Worm (Caenorhabditis elegans) whole organism, young adult: Measurements from ENCODE around the gene F20D6.11.

Source experiments
- B0261.1 ChIP-seq: sonication (generic microtip); optimal IDR thresholded peaks from 2 replicates; lab custom pipeline; 2016; ENCODE audit warnings: mild to moderate bottlenecking, missing genetic modification characterization, moderate library complexity, missing compliant biosample characterization
- C06A6.2 ChIP-seq: fragments of 200-800 bp; sonication (Bioruptor generic); conservative IDR thresholded peaks from 2 replicates; pipeline ENCODE4 v1.3.6; 2022; ENCODE audit warnings: missing genetic modification characterization, missing compliant biosample characterization
- C17E4.6 ChIP-seq: fragments of 200-800 bp; sonication (Bioruptor generic); IDR thresholded peaks from 2 replicates; pipeline ENCODE4 v1.3.6; 2022; ENCODE audit warnings: missing genetic modification reagents, missing genetic modification characterization, missing compliant biosample characterization
- F22D6.2 ChIP-seq: sonication (generic microtip); optimal IDR thresholded peaks from 2 replicates; lab custom pipeline; 2016; ENCODE audit warnings: mild to moderate bottlenecking, missing genetic modification characterization, missing compliant biosample characterization
- F23B12.7 ChIP-seq: sonication (generic microtip); optimal IDR thresholded peaks from 2 replicates; lab custom pipeline; 2017; ENCODE audit warnings: missing genetic modification characterization, mild to moderate bottlenecking, missing compliant biosample characterization, antibody characterized with exemption, moderate library complexity; ENCODE audit not compliant: insufficient read depth
- F55B11.4 ChIP-seq: sonication (generic microtip); optimal IDR thresholded peaks from 2 replicates; lab custom pipeline; 2016; ENCODE audit warnings: missing compliant biosample characterization, missing genetic modification characterization, borderline replicate concordance; ENCODE audit not compliant: insufficient read depth
- K11D2.4 ChIP-seq: fragments of 200-800 bp; sonication (Bioruptor generic); IDR thresholded peaks from 2 replicates; pipeline ENCODE4 v1.3.6; 2022; ENCODE audit warnings: missing genetic modification reagents, missing genetic modification characterization, missing compliant biosample characterization
- Y53F4B.3 ChIP-seq: fragments of 200-800 bp; sonication (Bioruptor generic); IDR thresholded peaks from 2 replicates; pipeline ENCODE4 v1.3.6; 2022; ENCODE audit warnings: missing genetic modification reagents, missing genetic modification characterization, missing compliant biosample characterization
- Y53G8AR.9 ChIP-seq: fragments of 200-800 bp; sonication (Bioruptor generic); conservative IDR thresholded peaks from 2 replicates; pipeline ENCODE4 v1.3.6; 2022; ENCODE audit warnings: missing genetic modification reagents, missing genetic modification characterization, missing compliant biosample characterization
- Y56A3A.18 ChIP-seq: fragments of 200-800 bp; sonication (Bioruptor generic); IDR thresholded peaks from 2 replicates; pipeline ENCODE4 v1.3.6; 2022; ENCODE audit warnings: missing genetic modification reagents, missing genetic modification characterization, missing compliant biosample characterization
- Y95B8A.8 ChIP-seq: fragments of 200-800 bp; sonication (Bioruptor generic); IDR thresholded peaks from 2 replicates; pipeline ENCODE4 v1.3.6; 2022; ENCODE audit warnings: missing genetic modification reagents, missing genetic modification characterization, missing compliant biosample characterization
- ZK185.1 ChIP-seq: sonication (generic microtip); optimal IDR thresholded peaks from 2 replicates; lab custom pipeline; 2016; ENCODE audit warnings: mild to moderate bottlenecking, missing genetic modification characterization, missing compliant biosample characterization; ENCODE audit not compliant: poor library complexity, severe bottlenecking
- akir-1 ChIP-seq: fragments of 200-800 bp; sonication (Bioruptor generic); optimal IDR thresholded peaks from 2 replicates; lab custom pipeline; 2018; ENCODE audit warnings: mild to moderate bottlenecking, missing genetic modification characterization, moderate library complexity, missing compliant biosample characterization
- aptf-2 ChIP-seq: fragments of 200-800 bp; sonication (Bioruptor generic); conservative IDR thresholded peaks from 2 replicates; pipeline ENCODE4 v1.3.6; 2022; ENCODE audit warnings: missing genetic modification reagents, missing genetic modification characterization, missing compliant biosample characterization
- atf-7 ChIP-seq: sonication (generic microtip); optimal IDR thresholded peaks from 2 replicates; lab custom pipeline; 2017; ENCODE audit warnings: mild to moderate bottlenecking, missing genetic modification characterization, missing compliant biosample characterization
- attf-6 ChIP-seq: fragments of 200-800 bp; sonication (Bioruptor generic); IDR thresholded peaks from 2 replicates; pipeline ENCODE4 v1.3.6; 2022; ENCODE audit warnings: missing genetic modification reagents, missing genetic modification characterization, missing compliant biosample characterization
- ccch-3 ChIP-seq: fragments of 200-800 bp; sonication (Bioruptor generic); optimal IDR thresholded peaks from 2 replicates; lab custom pipeline; 2018; ENCODE audit warnings: mild to moderate bottlenecking, missing genetic modification characterization, missing compliant biosample characterization
- cebp-1 ChIP-seq, 2 experiments: fragments of 200-800 bp in 1 of 2; sonication (Bioruptor generic) in 1 of 2; sonication (generic microtip) in 1 of 2; IDR thresholded peaks in 1 of 2; optimal IDR thresholded peaks in 1 of 2; 2 replicates each; pipeline versions ENCODE4 v1.3.6 to Lab custom; 2017 to 2022; ENCODE audit warnings: missing compliant biosample characterization in 2 of 2, missing genetic modification characterization in 2 of 2, mild to moderate bottlenecking in 1 of 2, missing genetic modification reagents in 1 of 2, moderate library complexity in 1 of 2
- ceh-79 ChIP-seq: sonication (generic microtip); optimal IDR thresholded peaks from 2 replicates; lab custom pipeline; 2017; ENCODE audit warnings: mild to moderate bottlenecking, missing genetic modification characterization, missing compliant biosample characterization
- dpff-1 ChIP-seq: sonication (generic microtip); optimal IDR thresholded peaks from 2 replicates; lab custom pipeline; 2017; ENCODE audit warnings: mild to moderate bottlenecking, missing genetic modification characterization, missing compliant biosample characterization
- dpl-1 ChIP-seq: fragments of 150-350 bp; optimal IDR thresholded peaks from 2 replicates; lab custom pipeline; 2014; ENCODE audit warnings: missing biosample characterization, missing genetic modification reagents, missing genetic modification characterization
- gei-17 ChIP-seq: fragments of 200-800 bp; sonication (Bioruptor generic); optimal IDR thresholded peaks from 2 replicates; lab custom pipeline; 2018; ENCODE audit warnings: mild to moderate bottlenecking, missing genetic modification characterization, missing compliant biosample characterization
- him-1 ChIP-seq: sonication (generic microtip); optimal IDR thresholded peaks from 2 replicates; lab custom pipeline; 2016; ENCODE audit warnings: missing genotype, missing genetic modification reagents, missing genetic modification characterization, missing compliant biosample characterization
- hlh-12 ChIP-seq: sonication (generic microtip); optimal IDR thresholded peaks from 2 replicates; lab custom pipeline; 2016; ENCODE audit warnings: missing genetic modification characterization, missing compliant biosample characterization
- hmg-1.2 ChIP-seq: fragments of 200-800 bp; sonication (Bioruptor generic); IDR thresholded peaks from 2 replicates; pipeline ENCODE4 v1.3.6; 2022; ENCODE audit warnings: missing genetic modification reagents, missing genetic modification characterization, missing compliant biosample characterization
- hrde-1 ChIP-seq: sonication (generic microtip); optimal IDR thresholded peaks from 2 replicates; lab custom pipeline; 2016; ENCODE audit warnings: missing genetic modification characterization, mild to moderate bottlenecking, missing compliant biosample characterization, moderate library complexity, missing genotype, missing genetic modification reagents, borderline replicate concordance
- lag-1 ChIP-seq: fragments of 200-800 bp; sonication (Bioruptor generic); IDR thresholded peaks from 2 replicates; pipeline ENCODE4 v1.3.6; 2022; ENCODE audit warnings: missing genetic modification reagents, missing genetic modification characterization, missing compliant biosample characterization
- let-607 ChIP-seq, 2 experiments: fragments of 200-800 bp in 1 of 2; sonication (Bioruptor generic) in 1 of 2; sonication (generic microtip) in 1 of 2; optimal IDR thresholded peaks; 2 replicates each; lab custom pipeline; 2016 to 2018; ENCODE audit warnings: mild to moderate bottlenecking in 2 of 2, missing compliant biosample characterization in 2 of 2, missing genetic modification characterization in 2 of 2, moderate library complexity in 2 of 2, missing genotype in 1 of 2
- lin-35 ChIP-seq, 3 experiments: fragments of 150-350 bp in 2 of 3; sonication (generic microtip) in 1 of 3; optimal IDR thresholded peaks; 2 replicates each; lab custom pipeline; 2014 to 2018; ENCODE audit warnings: missing biosample characterization in 3 of 3, missing genetic modification characterization in 3 of 3, missing genetic modification reagents in 3 of 3
- madf-3 ChIP-seq: fragments of 200-800 bp; sonication (Bioruptor generic); IDR thresholded peaks from 2 replicates; pipeline ENCODE4 v1.3.6; 2022; ENCODE audit warnings: missing genetic modification reagents, missing genetic modification characterization, missing compliant biosample characterization
- mel-28 ChIP-seq: sonication (generic microtip); optimal IDR thresholded peaks from 2 replicates; lab custom pipeline; 2016; ENCODE audit warnings: borderline replicate concordance, mild to moderate bottlenecking, missing genetic modification characterization, missing compliant biosample characterization
- nfya-1 ChIP-seq: sonication (generic microtip); optimal IDR thresholded peaks from 2 replicates; lab custom pipeline; 2017; ENCODE audit warnings: antibody characterized with exemption, missing compliant biosample characterization, missing genetic modification characterization, borderline replicate concordance; ENCODE audit not compliant: insufficient read depth
- nfya-2 ChIP-seq: fragments of 200-800 bp; sonication (Bioruptor generic); IDR thresholded peaks from 2 replicates; pipeline ENCODE4 v1.3.6; 2022; ENCODE audit warnings: missing genetic modification reagents, missing genetic modification characterization, missing compliant biosample characterization
- nhr-80 ChIP-seq: sonication (generic microtip); optimal IDR thresholded peaks from 2 replicates; lab custom pipeline; 2016; ENCODE audit warnings: missing genetic modification characterization, missing compliant biosample characterization
- nhr-90 ChIP-seq: sonication (generic microtip); optimal IDR thresholded peaks from 2 replicates; lab custom pipeline; 2016; ENCODE audit warnings: missing genotype, mild to moderate bottlenecking, missing genetic modification characterization, missing compliant biosample characterization
- pbrm-1 ChIP-seq: fragments of 200-800 bp; sonication (Bioruptor generic); IDR thresholded peaks from 2 replicates; pipeline ENCODE4 v1.3.6; 2022; ENCODE audit warnings: missing genetic modification reagents, missing genetic modification characterization, missing compliant biosample characterization
- pha-4 ChIP-seq: fragments of 150-350 bp; sonication (generic microtip); optimal IDR thresholded peaks from 2 replicates; lab custom pipeline; 2014; ENCODE audit warnings: missing biosample characterization, missing genetic modification reagents, missing genetic modification characterization
- rec-8 ChIP-seq, 2 experiments: sonication (generic microtip); optimal IDR thresholded peaks; 2 replicates each; lab custom pipeline; 2016; ENCODE audit warnings: mild to moderate bottlenecking in 2 of 2, missing genetic modification characterization in 2 of 2, missing genetic modification reagents in 2 of 2, missing genotype in 2 of 2, missing biosample characterization in 1 of 2, missing compliant biosample characterization in 1 of 2, moderate library complexity in 1 of 2
- sdz-38 ChIP-seq: sonication (generic microtip); optimal IDR thresholded peaks from 2 replicates; lab custom pipeline; 2016; ENCODE audit warnings: missing genotype, missing genetic modification characterization, missing compliant biosample characterization
- sea-2 ChIP-seq: fragments of 200-800 bp; sonication (Bioruptor generic); IDR thresholded peaks from 2 replicates; pipeline ENCODE4 v1.3.6; 2022; ENCODE audit warnings: missing genetic modification characterization, missing compliant biosample characterization
- somi-1 ChIP-seq: fragments of 200-800 bp; sonication (Bioruptor generic); optimal IDR thresholded peaks from 2 replicates; lab custom pipeline; 2018; ENCODE audit warnings: mild to moderate bottlenecking, missing genetic modification characterization, missing compliant biosample characterization
- sptf-2 ChIP-seq: fragments of 200-800 bp; sonication (Bioruptor generic); optimal IDR thresholded peaks from 2 replicates; lab custom pipeline; 2018; ENCODE audit warnings: mild to moderate bottlenecking, missing genetic modification characterization, missing compliant biosample characterization
- tbx-9 ChIP-seq: sonication (generic microtip); optimal IDR thresholded peaks from 2 replicates; lab custom pipeline; 2016; ENCODE audit warnings: borderline replicate concordance, missing genetic modification characterization, inconsistent platforms, missing compliant biosample characterization
- unc-130 ChIP-seq: sonication (generic microtip); optimal IDR thresholded peaks from 2 replicates; lab custom pipeline; 2016; ENCODE audit warnings: missing genetic modification reagents, missing genetic modification characterization, missing compliant biosample characterization
- zim-3 ChIP-seq: sonication (generic microtip); optimal IDR thresholded peaks from 2 replicates; lab custom pipeline; 2017; ENCODE audit warnings: mild to moderate bottlenecking, missing genetic modification characterization, moderate library complexity, missing compliant biosample characterization
- ztf-26 ChIP-seq: sonication (generic microtip); optimal IDR thresholded peaks from 2 replicates; lab custom pipeline; 2017; ENCODE audit warnings: missing genetic modification characterization, missing compliant biosample characterization
- ztf-3 ChIP-seq: fragments of 200-800 bp; sonication (Bioruptor generic); optimal IDR thresholded peaks from 2 replicates; lab custom pipeline; 2018; ENCODE audit warnings: mild to moderate bottlenecking, missing genetic modification characterization, missing compliant biosample characterization

Gene F20D6.11

DNA sequence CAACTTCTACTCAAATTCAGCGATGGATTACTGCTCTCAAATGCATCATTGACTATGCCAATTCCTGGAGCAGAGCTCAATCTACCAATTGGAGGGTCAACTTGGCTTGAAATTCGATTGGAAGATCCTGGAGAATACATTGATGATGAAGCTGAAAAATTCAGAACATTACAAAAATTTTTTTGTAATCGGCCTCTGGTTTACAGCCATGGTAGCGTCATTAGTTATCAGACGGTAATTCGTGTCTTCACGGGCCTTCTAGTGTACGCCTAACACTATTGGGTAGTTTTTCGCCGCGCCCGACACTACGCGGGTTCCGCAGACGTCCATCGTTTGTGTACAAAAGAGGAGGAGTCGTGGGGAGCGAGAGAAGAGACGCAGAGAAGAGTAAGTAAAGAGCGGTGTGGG is 29.8 kb upstream of the F20D6.11 start (continued):
- peak; percentile 1 for TF ChIP-seq zim-3 (tag; lab: Kevin White, UChicago)
- no peak for TF ChIP-seq lag-1 (GFP tag; lab: Robert Waterston, UW)
- TF ChIP-seq pbrm-1 (GFP tag; lab: Robert Waterston, UW): peak; percentile 100
- peak; percentile 40 for TF ChIP-seq dpl-1 (GFP tag; lab: Kevin White, UChicago)
- TF ChIP-seq cebp-1 (GFP tag; IDR thresholded peaks at IDR 0.05; lab: Robert Waterston, UW): 0 out of 2 replicates have a peak, but pooled peaks have one; percentile 20
- TF ChIP-seq cebp-1 (tag; optimal IDR thresholded peaks at IDR 0.05; lab: Kevin White, UChicago): no peak
- peak; percentile 90 for TF ChIP-seq hrde-1
- peak; percentile 86 for TF ChIP-seq Y53G8AR.9 (GFP tag; lab: Robert Waterston, UW)
- peak; percentile 37; the same call in 1 of the 2 replicates for TF ChIP-seq K11D2.4 (GFP tag; lab: Robert Waterston, UW)
- no peak for TF ChIP-seq nfya-1 (tag; lab: Kevin White, UChicago)
- TF ChIP-seq Y53F4B.3 (GFP tag; lab: Robert Waterston, UW): peak; percentile 72
- no peak for TF ChIP-seq ztf-3 (GFP tag; lab: Kevin White, UChicago)
- no peak for TF ChIP-seq pha-4
- peak; percentile 99 for TF ChIP-seq him-1 (tag; lab: Kevin White, UChicago)
- TF ChIP-seq ccch-3: no peak
- peak; percentile 59 for TF ChIP-seq B0261.1
- TF ChIP-seq lin-35 (GFP tag; optimal IDR thresholded peaks at IDR 0.05; lab: Kevin White, UChicago): peak in 2 of 3 experiments; percentile 31 to 75
- TF ChIP-seq hmg-1.2 (GFP tag; lab: Robert Waterston, UW): peak; percentile 99
- no peak for TF ChIP-seq ceh-79 (tag; lab: Kevin White, UChicago)
- peak; percentile 74 for TF ChIP-seq madf-3 (GFP tag; lab: Robert Waterston, UW)
- TF ChIP-seq Y56A3A.18 (GFP tag; lab: Robert Waterston, UW): peak; percentile 94
- no peak for TF ChIP-seq dpff-1 (tag; lab: Kevin White, UChicago)
- 0 out of 2 replicates have a peak, but pooled peaks have one; percentile 53 for TF ChIP-seq aptf-2 (GFP tag; lab: Robert Waterston, UW)
- TF ChIP-seq let-607 (tag; optimal IDR thresholded peaks at IDR 0.05; lab: Kevin White, UChicago): peak; percentile 19 to 22
- peak; percentile 41 for TF ChIP-seq F22D6.2 (tag; lab: Kevin White, UChicago)
- TF ChIP-seq Y95B8A.8 (GFP tag; lab: Robert Waterston, UW): peak; percentile 86
- peak; percentile 49 for TF ChIP-seq akir-1
- no peak for TF ChIP-seq F55B11.4 (tag; lab: Kevin White, UChicago)
- no peak for TF ChIP-seq hlh-12 (tag; lab: Kevin White, UChicago)
- TF ChIP-seq sea-2 (GFP tag; lab: Robert Waterston, UW): no peak
- TF ChIP-seq nhr-90: peak; percentile 49
- TF ChIP-seq atf-7: peak; percentile 67
- TF ChIP-seq sdz-38 (tag; lab: Kevin White, UChicago): no peak
- TF ChIP-seq sptf-2 (GFP tag; lab: Kevin White, UChicago): peak; percentile 17
- peak; percentile 55 for TF ChIP-seq gei-17 (GFP tag; lab: Kevin White, UChicago)
- TF ChIP-seq nhr-80: peak; percentile 53
- peak; percentile 74 for TF ChIP-seq C06A6.2 (GFP tag; lab: Robert Waterston, UW)
- peak; percentile 80 for TF ChIP-seq somi-1
- peak; percentile 25 for TF ChIP-seq ztf-26 (tag; lab: Kevin White, UChicago)
- TF ChIP-seq attf-6: peak; percentile 94
- TF ChIP-seq F23B12.7 (tag; lab: Kevin White, UChicago): peak; percentile 74
- peak; percentile 89 for TF ChIP-seq ZK185.1 (tag; lab: Kevin White, UChicago)
- TF ChIP-seq C17E4.6 (GFP tag; lab: Robert Waterston, UW): peak; percentile 83
- no peak for TF ChIP-seq nfya-2
- TF ChIP-seq mel-28: peak; percentile 74
- TF ChIP-seq rec-8 (tag; optimal IDR thresholded peaks at IDR 0.05; lab: Kevin White, UChicago): peak in 1 of 2 experiments; percentile 83
- peak; percentile 62 for TF ChIP-seq unc-130
- TF ChIP-seq tbx-9: no peak
